Worm (Caenorhabditis elegans): ENCODE results near the gene C18B12.4.

DNA sequence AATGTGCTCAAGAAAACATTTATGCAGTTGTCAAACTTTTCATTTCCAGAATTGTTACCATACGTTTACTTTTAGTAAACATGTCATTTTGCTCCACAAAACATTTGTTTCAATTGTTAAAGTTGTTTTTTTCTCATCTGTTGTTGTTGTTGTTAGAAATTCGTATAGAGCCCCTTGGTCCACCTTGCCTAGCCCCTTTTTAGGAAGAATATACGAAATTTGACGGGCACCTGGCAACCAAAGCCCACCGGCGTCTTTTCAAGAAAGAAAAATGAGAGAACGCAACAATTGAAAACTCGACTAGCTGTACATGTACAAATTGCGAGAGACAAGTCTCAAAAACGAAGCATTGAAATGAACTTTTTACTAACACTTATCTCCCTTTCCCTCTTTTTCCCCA, 44.0 kb upstream of the C18B12.4 start, which contains the start of gene F09B12.5:
- no peak for TF ChIP-seq tbx-2 (tag; optimal IDR thresholded peaks at IDR 0.05)
- no peak for TF ChIP-seq unc-39 (tag; optimal IDR thresholded peaks at IDR 0.05)
- no peak for TF ChIP-seq snpc-4 (tag; optimal IDR thresholded peaks at IDR 0.05)
- TF ChIP-seq ceh-9 (tag; optimal IDR thresholded peaks at IDR 0.05): no peak
- TF ChIP-seq skn-1 (tag; optimal IDR thresholded peaks at IDR 0.05): no peak
- TF ChIP-seq fkh-10 (GFP tag; optimal IDR thresholded peaks at IDR 0.05): no peak
- no peak for TF ChIP-seq hmg-11 (tag; optimal IDR thresholded peaks at IDR 0.05)
- no peak for TF ChIP-seq elt-2 (tag; optimal IDR thresholded peaks at IDR 0.05)
- no peak for TF ChIP-seq zag-1 (tag; optimal IDR thresholded peaks at IDR 0.05)
- TF ChIP-seq nhr-237 (tag; optimal IDR thresholded peaks at IDR 0.05): no peak
- no peak for TF ChIP-seq ama-1 (optimal IDR thresholded peaks at IDR 0.05)
- TF ChIP-seq nhr-25 (tag; optimal IDR thresholded peaks at IDR 0.05): no peak
- TF ChIP-seq nhr-77 (tag; optimal IDR thresholded peaks at IDR 0.05): no peak
- no peak for TF ChIP-seq mml-1 (tag; optimal IDR thresholded peaks at IDR 0.05)

Data from whole organism, L3 larva.